In the genomic region with DNA sequence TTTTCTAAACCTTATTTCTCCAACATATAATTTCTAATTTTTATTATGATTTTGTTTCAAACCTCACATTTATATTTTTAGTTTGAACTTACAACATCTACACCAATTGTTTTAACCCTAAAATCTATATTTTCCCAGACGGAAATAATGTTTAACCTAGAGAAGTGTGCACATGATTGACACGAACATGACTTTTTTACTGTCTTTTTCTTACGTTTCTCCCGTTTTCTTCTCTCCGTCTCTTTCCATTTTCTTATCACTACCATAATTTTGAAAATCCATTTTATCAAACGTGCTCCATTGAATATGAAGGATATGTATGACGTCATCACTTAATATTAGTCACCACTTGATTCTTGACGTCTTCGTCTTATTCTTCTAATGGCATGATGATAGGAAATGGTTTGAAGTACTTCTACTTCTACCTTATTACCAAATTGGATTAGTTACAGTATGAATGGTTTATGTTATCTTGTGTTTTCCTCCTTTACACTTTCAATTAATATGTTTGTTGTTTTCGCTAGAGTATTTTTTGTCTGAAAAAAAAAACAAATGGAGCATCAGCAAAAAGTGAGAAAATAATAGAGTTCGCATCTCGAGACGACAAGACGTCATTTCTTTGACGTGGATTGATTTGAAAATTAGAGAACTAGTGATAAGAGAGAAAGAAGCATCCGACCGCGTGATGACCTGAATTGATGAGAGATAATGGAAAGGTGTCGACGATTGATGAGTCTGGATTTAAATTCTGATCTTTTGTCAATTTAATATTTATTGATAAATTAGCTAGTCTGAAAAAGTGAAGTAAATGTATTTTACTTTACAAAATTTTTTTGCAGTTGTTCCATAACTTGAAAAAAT, we compare ENCODE assay signal across 7 worm cellular contexts.
TF ChIP-seq lines count a peak whose summit lies in the region.

No protein-coding gene starts in this region.

TF ChIP-seq in whole organism, L1 larva, 84 proteins besides CTCF, POLR2A, EP300 and RAD21 (continues in another document):
- TF ChIP-seq nhr-237 (tag; optimal IDR thresholded peaks at IDR 0.05; lab: Kevin White, UChicago) (no peak), pax-3 (tag; optimal IDR thresholded peaks at IDR 0.05; lab: Kevin White, UChicago) (no peak), nhr-71 (tag; optimal IDR thresholded peaks at IDR 0.05; lab: Kevin White, UChicago) (peak; percentile 84), unc-130 (tag; optimal IDR thresholded peaks at IDR 0.05; lab: Kevin White, UChicago) (peak; percentile 54), zag-1 (tag; optimal IDR thresholded peaks at IDR 0.05; lab: Kevin White, UChicago) (no peak), ama-1 (optimal IDR thresholded peaks at IDR 0.05; lab: Kevin White, UChicago) (no peak), dsc-1 (tag; optimal IDR thresholded peaks at IDR 0.05; lab: Kevin White, UChicago) (no peak), egl-13 (tag; optimal IDR thresholded peaks at IDR 0.05; lab: Kevin White, UChicago) (no peak), nhr-28 (tag; optimal IDR thresholded peaks at IDR 0.05; lab: Kevin White, UChicago) (no peak), ceh-90 (tag; optimal IDR thresholded peaks at IDR 0.05; lab: Kevin White, UChicago) (no peak), ztf-11 (tag; optimal IDR thresholded peaks at IDR 0.05; lab: Kevin White, UChicago) (no peak), pag-3 (tag; optimal IDR thresholded peaks at IDR 0.05; lab: Kevin White, UChicago; ENCODE audit: borderline replicate concordance, insufficient read depth) (no peak)

TF ChIP-seq in whole organism, L2 larva, 48 proteins besides CTCF, POLR2A, EP300 and RAD21 (continues in another document):
- TF ChIP-seq lin-39 (tag; optimal IDR thresholded peaks at IDR 0.05; lab: Kevin White, UChicago) (no peak), unc-55 (GFP tag; optimal IDR thresholded peaks at IDR 0.05; lab: Kevin White, UChicago) (no peak), nhr-11 (tag; optimal IDR thresholded peaks at IDR 0.05; lab: Kevin White, UChicago) (no peak), ceh-16 (tag; optimal IDR thresholded peaks at IDR 0.05; lab: Kevin White, UChicago) (no peak), nhr-23 (tag; optimal IDR thresholded peaks at IDR 0.05; lab: Kevin White, UChicago) (no peak), fos-1 (tag; optimal IDR thresholded peaks at IDR 0.05; lab: Kevin White, UChicago) (peak; percentile 83), nhr-12 (tag; optimal IDR thresholded peaks at IDR 0.05; lab: Kevin White, UChicago) (no peak), sma-3 (GFP tag; optimal IDR thresholded peaks at IDR 0.05; lab: Kevin White, UChicago) (no peak), mbf-1 (tag; optimal IDR thresholded peaks at IDR 0.05; lab: Kevin White, UChicago) (no peak), aly-2 (tag; optimal IDR thresholded peaks at IDR 0.05; lab: Kevin White, UChicago) (no peak), mdl-1 (tag; optimal IDR thresholded peaks at IDR 0.05; lab: Kevin White, UChicago) (no peak), lsy-2 (tag; optimal IDR thresholded peaks at IDR 0.05; lab: Kevin White, UChicago) (peak in 1 of 2 experiments; percentile 66)

TF ChIP-seq in whole organism, L3 larva, 47 proteins besides CTCF, POLR2A, EP300 and RAD21:
- TF ChIP-seq unc-62 (GFP tag; optimal IDR thresholded peaks at IDR 0.05; lab: Kevin White, UChicago) (no peak), ceh-28 (tag; optimal IDR thresholded peaks at IDR 0.05; lab: Kevin White, UChicago) (peak; percentile 43), nhr-23 (tag; optimal IDR thresholded peaks at IDR 0.05; lab: Kevin White, UChicago) (peak; percentile 61), jun-1 (tag; optimal IDR thresholded peaks at IDR 0.05; lab: Kevin White, UChicago) (peak; percentile 29), pqm-1 (tag; optimal IDR thresholded peaks at IDR 0.05; lab: Kevin White, UChicago) (peak; percentile 85), elt-2 (tag; optimal IDR thresholded peaks at IDR 0.05; lab: Kevin White, UChicago) (peak; percentile 81), ama-1 (optimal IDR thresholded peaks at IDR 0.05; lab: Kevin White, UChicago) (no peak), zag-1 (tag; optimal IDR thresholded peaks at IDR 0.05; lab: Kevin White, UChicago) (no peak), nfya-1 (tag; optimal IDR thresholded peaks at IDR 0.05; lab: Kevin White, UChicago; ENCODE audit: insufficient read depth) (peak; percentile 20), pha-4 (tag; optimal IDR thresholded peaks at IDR 0.05; lab: Kevin White, UChicago) (peak; percentile 30)

TF ChIP-seq in whole organism, L4 larva, 104 proteins besides CTCF, POLR2A, EP300 and RAD21 (continues in another document):
- TF ChIP-seq arid-1 (GFP tag; conservative IDR thresholded peaks at IDR 0.05; lab: Robert Waterston, UW) (no peak), zag-1 (tag; optimal IDR thresholded peaks at IDR 0.05; lab: Kevin White, UChicago) (no peak), madf-9 (GFP tag; conservative IDR thresholded peaks at IDR 0.05; lab: Robert Waterston, UW) (no peak), F10B5.3 (tag; optimal IDR thresholded peaks at IDR 0.05; lab: Kevin White, UChicago) (no peak), unc-130 (GFP tag; optimal IDR thresholded peaks at IDR 0.05; lab: Kevin White, UChicago) (no peak), hif-1 (tag; optimal IDR thresholded peaks at IDR 0.05; lab: Kevin White, UChicago) (peak in 1 of 2 experiments; percentile 26), saeg-2 (GFP tag; IDR thresholded peaks at IDR 0.05; lab: Robert Waterston, UW) (no peak), mdt-29 (GFP tag; IDR thresholded peaks at IDR 0.05; lab: Robert Waterston, UW) (0 out of 2 replicates have a peak, but pooled peaks have one; percentile 15), nhr-111 (GFP tag; optimal IDR thresholded peaks at IDR 0.05; lab: Kevin White, UChicago) (no peak), dmd-9 (GFP tag; IDR thresholded peaks at IDR 0.05; lab: Robert Waterston, UW) (no peak), ces-1 (GFP tag; optimal IDR thresholded peaks at IDR 0.05; lab: Kevin White, UChicago) (no peak), unc-39 (tag; optimal IDR thresholded peaks at IDR 0.05; lab: Kevin White, UChicago) (no peak), lin-29 (GFP tag; IDR thresholded peaks at IDR 0.05; lab: Robert Waterston, UW) (no peak)

TF ChIP-seq in whole organism, late embryonic, 69 proteins besides CTCF, POLR2A, EP300 and RAD21:
- TF ChIP-seq odd-2 (tag; optimal IDR thresholded peaks at IDR 0.05; lab: Kevin White, UChicago) (no peak), hlh-15 (tag; optimal IDR thresholded peaks at IDR 0.05; lab: Kevin White, UChicago) (no peak), pat-9 (tag; optimal IDR thresholded peaks at IDR 0.05; lab: Kevin White, UChicago) (no peak), nhr-11 (tag; optimal IDR thresholded peaks at IDR 0.05; lab: Kevin White, UChicago) (no peak), unc-55 (GFP tag; optimal IDR thresholded peaks at IDR 0.05; lab: Kevin White, UChicago) (peak; percentile 88)

TF ChIP-seq in whole organism, mixed stage, embryonic, 35 proteins besides CTCF, POLR2A, EP300 and RAD21:
- TF ChIP-seq pha-4 (tag; optimal IDR thresholded peaks at IDR 0.05; lab: Kevin White, UChicago) (no peak), zip-8 (tag; optimal IDR thresholded peaks at IDR 0.05; lab: Kevin White, UChicago) (peak; percentile 79), unc-62 (GFP tag; optimal IDR thresholded peaks at IDR 0.05; lab: Kevin White, UChicago) (peak; percentile 97)
TF ChIP-seq in whole organism, mixed stage, embryonic: peak in this region for 2.

TF ChIP-seq in whole organism, young adult, 124 proteins besides CTCF, POLR2A, EP300 and RAD21:
- TF ChIP-seq ets-4 (GFP tag; optimal IDR thresholded peaks at IDR 0.05; lab: Kevin White, UChicago) (no peak), atf-7 (tag; optimal IDR thresholded peaks at IDR 0.05; lab: Kevin White, UChicago) (peak; percentile 87), let-607 (tag; optimal IDR thresholded peaks at IDR 0.05; lab: Kevin White, UChicago) (peak in 1 of 2 experiments; percentile 21), nhr-80 (tag; optimal IDR thresholded peaks at IDR 0.05; lab: Kevin White, UChicago) (peak; percentile 60), cebp-1 (GFP tag; IDR thresholded peaks at IDR 0.05; lab: Robert Waterston, UW) (no peak), cebp-1 (tag; optimal IDR thresholded peaks at IDR 0.05; lab: Kevin White, UChicago) (peak; percentile 25), hrde-1 (tag; optimal IDR thresholded peaks at IDR 0.05; lab: Kevin White, UChicago; ENCODE audit: borderline replicate concordance) (no peak), rcor-1 (GFP tag; IDR thresholded peaks at IDR 0.05; lab: Robert Waterston, UW) (no peak), cebp-2 (GFP tag; IDR thresholded peaks at IDR 0.05; lab: Robert Waterston, UW) (no peak), unc-62 (GFP tag; optimal IDR thresholded peaks at IDR 0.05; lab: Kevin White, UChicago) (peak; percentile 90)
